Fruit fly (Drosophila melanogaster): ENCODE measurements around the gene PpV.
"Not testable (repeated sequence)": the region's sequence is repeated elsewhere in the genome, so short reads cannot be mapped to it uniquely, and the experiment has no call there.

PpV gene

dm6 chrX:6372769-6373197, at the start of gene PpV:
PpV (minus strand) TSS chrX:6372915.
- no peak for TF ChIP-seq psq (optimal IDR thresholded peaks at IDR 0.05)

dm6 chrX:6419334-6419733, 46.6 kb upstream of the PpV start, which contains the start of gene CG33668:
CG33668 (minus strand) TSS chrX:6419434.
- TF ChIP-seq CG8478, Dll, pan (optimal IDR thresholded peaks at IDR 0.05): not testable (repeated sequence)

dm6 chrX:6400000-6400399, 27.3 kb upstream of the PpV start, which contains the start of gene CG33669:
CG33669 (minus strand) TSS chrX:6400100.
- not testable (repeated sequence) for TF ChIP-seq usp (GFP tag; optimal IDR thresholded peaks at IDR 0.05); pan (optimal IDR thresholded peaks at IDR 0.05); CG8478 (optimal IDR thresholded peaks at IDR 0.05)

DNA sequence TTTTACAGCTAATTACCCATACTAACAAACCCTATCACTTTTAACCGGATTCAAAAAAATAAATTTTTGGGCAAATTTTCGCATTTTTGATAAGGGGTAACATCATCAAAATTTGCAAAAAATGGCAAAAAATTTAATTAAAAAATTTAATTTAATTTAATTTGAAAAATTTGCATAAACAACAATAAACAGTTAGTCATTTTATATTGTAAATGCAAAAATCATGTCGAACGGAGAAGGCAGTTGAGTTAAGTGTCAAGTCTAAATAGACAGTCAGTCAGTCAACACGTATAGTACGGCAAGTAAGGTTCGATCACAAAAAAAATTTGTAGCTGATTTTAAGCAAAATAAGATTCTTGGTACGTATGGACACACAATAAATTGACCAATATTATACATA, 11.2 kb upstream of the PpV start, which contains the start of gene CG33664:
TSS of gene CG33664 (plus strand) at position 301 of the 400 bp plus-strand sequence.
- TF ChIP-seq psq (optimal IDR thresholded peaks at IDR 0.05); Dll (optimal IDR thresholded peaks at IDR 0.05); EcR (GFP tag; optimal IDR thresholded peaks at IDR 0.05): not testable (repeated sequence)

DNA sequence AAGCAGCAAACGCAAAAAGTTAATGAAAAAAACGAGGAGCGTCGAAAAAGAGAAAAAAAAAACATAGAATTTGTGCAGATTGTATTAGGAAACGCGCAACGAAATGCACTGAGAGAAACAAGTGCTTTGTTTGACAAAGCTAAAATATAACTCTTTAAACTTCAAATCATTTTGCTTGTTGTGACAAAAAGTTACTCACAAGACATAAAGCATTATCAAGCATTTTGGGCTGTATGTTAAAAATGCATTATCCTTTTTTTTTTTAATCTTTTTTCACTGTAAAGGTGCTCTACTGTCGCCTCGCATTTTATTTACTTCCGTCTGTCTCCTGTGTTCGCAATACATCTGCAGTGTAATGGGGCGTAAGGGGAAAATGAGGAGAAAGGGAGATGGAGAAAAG, 4.0 kb upstream of the PpV start:
- TF ChIP-seq CG8478 (optimal IDR thresholded peaks at IDR 0.05), result no peak
- no peak for TF ChIP-seq usp (GFP tag; optimal IDR thresholded peaks at IDR 0.05)
- no peak for TF ChIP-seq pan (optimal IDR thresholded peaks at IDR 0.05)
- TF ChIP-seq Dll (optimal IDR thresholded peaks at IDR 0.05), result no peak
- TF ChIP-seq psq (optimal IDR thresholded peaks at IDR 0.05), result no peak
- no peak for TF ChIP-seq EcR (GFP tag; optimal IDR thresholded peaks at IDR 0.05)

DNA sequence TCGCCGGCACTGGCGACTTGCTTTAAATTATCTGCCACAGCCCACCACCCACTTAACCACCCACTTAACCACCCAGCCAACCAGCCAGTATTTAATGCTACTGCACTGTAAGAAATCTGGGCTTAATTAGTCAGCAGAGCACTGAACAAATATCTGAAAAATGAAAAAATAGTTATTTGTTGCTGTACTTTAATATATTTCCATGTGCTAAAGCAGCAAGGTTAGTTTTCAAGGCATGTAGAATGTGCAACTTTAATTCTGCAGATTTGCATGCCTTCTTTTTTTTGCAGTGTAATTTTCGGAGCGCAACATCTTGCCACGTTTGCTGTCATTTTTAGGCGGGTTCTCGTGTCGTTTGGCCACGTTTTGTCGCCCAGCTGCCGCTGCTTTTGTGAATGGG, 2.9 kb upstream of the PpV start:
- TF ChIP-seq EcR (GFP tag; optimal IDR thresholded peaks at IDR 0.05) (no peak), usp (GFP tag; optimal IDR thresholded peaks at IDR 0.05) (no peak), psq (optimal IDR thresholded peaks at IDR 0.05) (no peak), pan (optimal IDR thresholded peaks at IDR 0.05) (no peak), CG8478 (optimal IDR thresholded peaks at IDR 0.05) (no peak), Dll (optimal IDR thresholded peaks at IDR 0.05) (no peak)

- TF ChIP-seq CG8478 (optimal IDR thresholded peaks at IDR 0.05) (no peak), Dll (optimal IDR thresholded peaks at IDR 0.05) (no peak), pan (optimal IDR thresholded peaks at IDR 0.05) (no peak), EcR (GFP tag; optimal IDR thresholded peaks at IDR 0.05) (no peak), psq (optimal IDR thresholded peaks at IDR 0.05) (no peak), usp (GFP tag; optimal IDR thresholded peaks at IDR 0.05) (no peak)
Observed at dm6 chrX:6366357-6366691, 6.4 kb downstream of the PpV start.

dm6 chrX:6365632-6366356, 6.9 kb downstream of the PpV start, which contains the start of the genes swa and Marf:
swa (minus strand) TSS chrX:6365708.
Marf (plus strand) TSS chrX:6365949.
- TF ChIP-seq CG8478 (optimal IDR thresholded peaks at IDR 0.05) (no peak), usp (GFP tag; optimal IDR thresholded peaks at IDR 0.05) (no peak), EcR (GFP tag; optimal IDR thresholded peaks at IDR 0.05) (no peak), psq (optimal IDR thresholded peaks at IDR 0.05) (no peak), pan (optimal IDR thresholded peaks at IDR 0.05) (no peak), Dll (optimal IDR thresholded peaks at IDR 0.05) (no peak)

DNA sequence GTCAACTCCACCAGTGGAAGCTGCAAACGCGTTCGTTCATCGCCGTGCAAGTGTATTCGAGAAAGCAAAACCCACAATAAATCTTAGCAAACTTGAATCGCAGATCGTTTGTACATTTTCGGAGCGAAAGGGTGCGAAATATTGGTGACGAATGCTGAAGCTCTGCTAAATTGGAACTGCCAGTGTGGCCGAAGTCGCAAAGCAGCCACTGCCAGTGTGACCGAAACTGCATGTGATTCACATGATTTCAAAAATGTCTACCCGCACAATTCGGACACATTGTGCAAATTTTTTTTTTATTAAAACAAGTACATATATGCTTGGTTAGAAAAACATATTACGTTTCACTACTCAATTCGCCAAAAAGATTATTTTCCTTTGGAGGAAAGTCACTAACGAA, 11.5 kb downstream of the PpV start:
- TF ChIP-seq pan (optimal IDR thresholded peaks at IDR 0.05) (no peak), usp (GFP tag; optimal IDR thresholded peaks at IDR 0.05) (no peak), CG8478 (optimal IDR thresholded peaks at IDR 0.05) (no peak), Dll (optimal IDR thresholded peaks at IDR 0.05) (no peak), EcR (GFP tag; optimal IDR thresholded peaks at IDR 0.05) (no peak), psq (optimal IDR thresholded peaks at IDR 0.05) (no peak)

dm6 chrX:6358198-6358597, 14.5 kb downstream of the PpV start:
- TF ChIP-seq psq (optimal IDR thresholded peaks at IDR 0.05) (no peak), usp (GFP tag; optimal IDR thresholded peaks at IDR 0.05) (no peak), CG8478 (optimal IDR thresholded peaks at IDR 0.05) (no peak), Dll (optimal IDR thresholded peaks at IDR 0.05) (no peak), EcR (GFP tag; optimal IDR thresholded peaks at IDR 0.05) (no peak), pan (optimal IDR thresholded peaks at IDR 0.05) (no peak)

dm6 chrX:6357456-6358007, 15.2 kb downstream of the PpV start:
- no peak for TF ChIP-seq Dll (optimal IDR thresholded peaks at IDR 0.05)
- TF ChIP-seq CG8478 (optimal IDR thresholded peaks at IDR 0.05), result no peak
- no peak for TF ChIP-seq psq (optimal IDR thresholded peaks at IDR 0.05)
- TF ChIP-seq EcR (GFP tag; optimal IDR thresholded peaks at IDR 0.05), result no peak

dm6 chrX:6356748-6357397, 15.8 kb downstream of the PpV start:
- TF ChIP-seq usp (GFP tag; optimal IDR thresholded peaks at IDR 0.05) (no peak), Dll (optimal IDR thresholded peaks at IDR 0.05) (no peak), pan (optimal IDR thresholded peaks at IDR 0.05) (no peak), EcR (GFP tag; optimal IDR thresholded peaks at IDR 0.05) (no peak), psq (optimal IDR thresholded peaks at IDR 0.05) (no peak), CG8478 (optimal IDR thresholded peaks at IDR 0.05) (no peak)
